Fruit fly (Drosophila melanogaster) whole organism, pupa: ENCODE measurements around the gene Ac13E.

Experiments
- CG10348 ChIP-seq: fragments of 200-800 bp; sonication (Bioruptor generic); IDR thresholded peaks from 2 replicates; pipeline ENCODE4 v1.3.6; 2022; ENCODE audit warnings: missing biosample characterization, missing genetic modification characterization
- CG12605 ChIP-seq: fragments of 200-800 bp; sonication (Bioruptor generic); IDR thresholded peaks from 2 replicates; pipeline ENCODE4 v1.3.6; 2022; ENCODE audit warnings: missing biosample characterization, missing genetic modification characterization
- CG13204 ChIP-seq: fragments of 200-800 bp; sonication (Bioruptor generic); optimal IDR thresholded peaks from 2 replicates; lab custom pipeline; 2018; ENCODE audit warnings: missing biosample characterization, mild to moderate bottlenecking, missing genetic modification characterization, moderate library complexity
- CG15710 ChIP-seq: fragments of 200-800 bp; sonication (Bioruptor generic); optimal IDR thresholded peaks from 2 replicates; lab custom pipeline; 2018; ENCODE audit warnings: missing biosample characterization, mild to moderate bottlenecking, missing genetic modification characterization, moderate library complexity
- CG17806 ChIP-seq: fragments of 200-800 bp; sonication (Bioruptor generic); optimal IDR thresholded peaks from 2 replicates; lab custom pipeline; 2018; ENCODE audit warnings: missing biosample characterization, mild to moderate bottlenecking, missing genetic modification characterization, moderate library complexity
- CG32121 ChIP-seq: fragments of 200-800 bp; sonication (Bioruptor generic); IDR thresholded peaks from 2 replicates; pipeline ENCODE4 v1.3.6; 2022; ENCODE audit warnings: missing biosample characterization, missing genetic modification characterization
- CG34367 ChIP-seq: fragments of 200-800 bp; sonication (Bioruptor generic); optimal IDR thresholded peaks from 2 replicates; lab custom pipeline; 2018; ENCODE audit warnings: missing biosample characterization, mild to moderate bottlenecking, missing genetic modification characterization
- CG4496 ChIP-seq: fragments of 200-800 bp; sonication (Bioruptor generic); IDR thresholded peaks from 3 replicates; pipeline ENCODE4 v1.3.6; 2022; ENCODE audit warnings: missing biosample characterization, missing genetic modification characterization
- CG8301 ChIP-seq: fragments of 200-800 bp; sonication (Bioruptor generic); optimal IDR thresholded peaks from 2 replicates; lab custom pipeline; 2018; ENCODE audit warnings: missing biosample characterization, mild to moderate bottlenecking, missing genetic modification characterization
- CG9948 ChIP-seq: fragments of 200-800 bp; sonication (Bioruptor generic); optimal IDR thresholded peaks from 2 replicates; lab custom pipeline; 2018; ENCODE audit warnings: missing biosample characterization, mild to moderate bottlenecking, missing genetic modification characterization, moderate library complexity
- D1 ChIP-seq: fragments of 200-800 bp; sonication (Bioruptor generic); optimal IDR thresholded peaks from 2 replicates; lab custom pipeline; 2018; ENCODE audit warnings: missing biosample characterization, mild to moderate bottlenecking, missing genetic modification characterization, moderate library complexity
- EcR ChIP-seq: fragments of 200-800 bp; sonication (Bioruptor generic); optimal IDR thresholded peaks from 3 replicates; lab custom pipeline; 2019; ENCODE audit warnings: missing biosample characterization, missing genetic modification characterization, mild to moderate bottlenecking, moderate library complexity, missing genetic modification reagents
- Pif1A ChIP-seq: fragments of 200-800 bp; sonication (Bioruptor generic); optimal IDR thresholded peaks from 3 replicates; lab custom pipeline; 2016; ENCODE audit warnings: missing biosample characterization, missing genetic modification characterization
- Pif1B ChIP-seq: fragments of 200-800 bp; sonication (Bioruptor generic); optimal IDR thresholded peaks from 3 replicates; lab custom pipeline; 2016; ENCODE audit warnings: missing biosample characterization, missing genetic modification characterization
- Snoo ChIP-seq: fragments of 200-800 bp; sonication (Bioruptor generic); optimal IDR thresholded peaks from 3 replicates; lab custom pipeline; 2017; ENCODE audit warnings: missing biosample characterization, mild to moderate bottlenecking, missing genetic modification characterization, inconsistent platforms
- fd96Ca ChIP-seq: fragments of 200-800 bp; sonication (Bioruptor generic); IDR thresholded peaks from 3 replicates; pipeline ENCODE4 v1.3.6; 2022; ENCODE audit warnings: missing biosample characterization, missing genetic modification characterization

Gene Ac13E

DNA sequence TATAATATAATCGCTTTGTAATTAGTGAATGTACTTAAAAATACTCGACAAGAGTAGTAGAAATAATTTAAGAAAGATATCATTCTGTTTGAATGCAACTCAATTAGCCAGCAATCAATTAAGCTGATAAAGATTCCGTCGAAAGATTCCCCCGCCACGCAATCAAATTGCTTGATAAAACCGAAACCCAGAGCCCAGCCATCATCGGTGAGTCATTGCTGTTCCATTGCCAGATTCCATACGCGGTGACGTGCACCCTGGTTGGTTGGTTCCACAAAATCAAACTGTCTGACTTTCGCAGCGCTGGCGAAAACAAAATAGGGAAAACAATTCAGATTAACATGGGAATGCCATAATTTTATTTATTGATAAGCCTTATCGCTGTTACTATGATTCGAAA is 89.5 kb downstream of the Ac13E start:
- TF ChIP-seq fd96Ca (GFP tag; lab: Robert Waterston, UW) (no peak), CG13204 (GFP tag; lab: Kevin White, UChicago) (no peak), CG34367 (tag; lab: Kevin White, UChicago) (no peak), CG17806 (no peak), CG8301 (tag; lab: Kevin White, UChicago) (no peak), Snoo (no peak), CG9948 (no peak), CG12605 (GFP tag; lab: Robert Waterston, UW) (no peak), D1 (tag; lab: Kevin White, UChicago) (no peak), EcR (GFP tag; lab: Kevin White, UChicago) (no peak), CG32121 (no peak), CG15710 (tag; lab: Kevin White, UChicago) (no peak), CG4496 (GFP tag; lab: Robert Waterston, UW) (no peak), CG10348 (GFP tag; lab: Robert Waterston, UW) (no peak), Pif1B (GFP tag; lab: Kevin White, UChicago) (no peak), Pif1A (GFP tag; lab: Kevin White, UChicago) (no peak)

- TF ChIP-seq CG17806, result no peak
- TF ChIP-seq, all 21 proteins: peak for 0
These were observed 91.6 kb downstream of the Ac13E start, which contains the start of the genes shtd, CG6294 and CG6299 for dm6 chrX:15462436-15462857. shtd (minus strand) TSS chrX:15462441. CG6294 (plus strand) TSS chrX:15462722. CG6299 (plus strand) TSS chrX:15462722.
